Worm (Caenorhabditis elegans) whole organism, mixed stage, embryonic: Measurements from ENCODE around the gene mfsd-8.

ENCODE experiments used
- ceh-43 ChIP-seq: fragments of 200-800 bp; sonication (Bioruptor generic); optimal IDR thresholded peaks from 2 replicates; lab custom pipeline; 2018; ENCODE audit warnings: mild to moderate bottlenecking, missing genetic modification characterization, moderate library complexity, missing compliant biosample characterization
- drap-1 ChIP-seq: fragments of 200-800 bp; sonication (Bioruptor generic); optimal IDR thresholded peaks from 3 replicates; lab custom pipeline; 2018; ENCODE audit warnings: mild to moderate bottlenecking, missing genetic modification characterization, missing compliant biosample characterization
- elt-3 ChIP-seq: fragments of 150-350 bp; optimal IDR thresholded peaks from 2 replicates; lab custom pipeline; 2014; ENCODE audit warnings: missing biosample characterization, missing genetic modification characterization
- nhr-2 ChIP-seq: fragments of 150-350 bp; optimal IDR thresholded peaks from 2 replicates; lab custom pipeline; 2014; ENCODE audit warnings: missing biosample characterization, missing genetic modification characterization
- nhr-28 ChIP-seq: fragments of 150-350 bp; optimal IDR thresholded peaks from 2 replicates; lab custom pipeline; 2014; ENCODE audit warnings: missing biosample characterization, missing genetic modification characterization
- pha-4 ChIP-seq: fragments of 150-350 bp; optimal IDR thresholded peaks from 2 replicates; lab custom pipeline; 2018; ENCODE audit warnings: missing biosample characterization, missing genetic modification reagents, missing genetic modification characterization

DNA sequence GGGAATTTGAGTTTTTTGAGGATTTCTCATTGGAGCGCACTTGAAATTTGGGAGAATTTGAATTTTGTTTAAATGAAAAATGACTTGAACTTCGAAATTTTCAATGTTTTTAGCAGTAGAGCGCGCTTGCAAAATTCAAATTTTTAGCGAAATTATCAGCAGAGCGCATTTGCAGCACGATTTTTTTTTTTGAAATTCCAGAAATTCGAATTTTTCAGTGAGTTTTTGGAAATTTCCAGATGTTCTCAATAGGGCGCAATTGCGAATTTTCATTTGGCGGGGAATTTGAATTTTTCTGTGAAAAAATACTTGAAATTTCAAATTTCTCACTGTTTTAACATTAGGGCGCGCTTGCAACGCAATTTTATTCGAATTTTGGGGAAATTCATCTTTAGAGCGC, 49.7 kb downstream of the mfsd-8 start:
- no peak for TF ChIP-seq ceh-43 (GFP tag; lab: Kevin White, UChicago)
- TF ChIP-seq elt-3 (tag; lab: Kevin White, UChicago), result no peak
- TF ChIP-seq pha-4 (tag; lab: Kevin White, UChicago), result no peak
- TF ChIP-seq drap-1 (GFP tag; lab: Kevin White, UChicago), result no peak
- no peak for TF ChIP-seq nhr-28
- TF ChIP-seq nhr-2 (tag; lab: Kevin White, UChicago), result no peak
